Fruit fly (Drosophila melanogaster) whole organism, embryonic: ENCODE results near the gene CG4020.

Experiments used
- CG10462 ChIP-seq: fragments of 200-800 bp; sonication (Bioruptor generic); optimal IDR thresholded peaks from 2 replicates; lab custom pipeline; 2016; ENCODE audit warnings: missing biosample characterization, missing genetic modification characterization
- CG10565 ChIP-seq: fragments of 200-800 bp; sonication (Bioruptor generic); optimal IDR thresholded peaks from 3 replicates; lab custom pipeline; 2016; ENCODE audit warnings: missing biosample characterization, mild to moderate bottlenecking, missing genetic modification characterization
- CG10654 ChIP-seq: fragments of 200-800 bp; sonication (Bioruptor generic); optimal IDR thresholded peaks from 2 replicates; lab custom pipeline; 2016; ENCODE audit warnings: missing biosample characterization, missing genetic modification characterization
- CG8924 ChIP-seq: fragments of 200-800 bp; optimal IDR thresholded peaks from 3 replicates; lab custom pipeline; 2019; ENCODE audit warnings: missing biosample characterization, mild to moderate bottlenecking, missing genetic modification characterization, moderate library complexity
- CG9437 ChIP-seq: fragments of 200-800 bp; sonication (Bioruptor generic); optimal IDR thresholded peaks from 2 replicates; lab custom pipeline; 2018; ENCODE audit warnings: missing biosample characterization, mild to moderate bottlenecking, missing genetic modification characterization
- Doc2 ChIP-seq: fragments of 200-800 bp; sonication (Bioruptor generic); IDR thresholded peaks from 2 replicates; pipeline ENCODE4 v1.3.6; 2022; ENCODE audit warnings: missing biosample characterization, missing genetic modification characterization
- Lpt ChIP-seq: fragments of >200 bp; optimal IDR thresholded peaks from 2 replicates; lab custom pipeline; 2018; ENCODE audit warnings: missing biosample characterization, missing genetic modification characterization
- abd-A ChIP-seq: fragments of 200-800 bp; sonication (Bioruptor generic); optimal IDR thresholded peaks from 3 replicates; lab custom pipeline; 2019; ENCODE audit warnings: missing biosample characterization, mild to moderate bottlenecking, missing genetic modification characterization, moderate library complexity
- chm ChIP-seq: fragments of 200-800 bp; sonication (Bioruptor generic); IDR thresholded peaks from 2 replicates; pipeline ENCODE4 v1.3.6; 2022; ENCODE audit warnings: missing biosample characterization, missing genetic modification characterization
- cwo ChIP-seq: fragments of 200-800 bp; sonication (Bioruptor generic); optimal IDR thresholded peaks from 3 replicates; lab custom pipeline; 2017; ENCODE audit warnings: missing biosample characterization, missing genetic modification characterization, mild to moderate bottlenecking, moderate library complexity, missing genetic modification reagents
- gt ChIP-seq: fragments of 200-800 bp; sonication (Bioruptor generic); IDR thresholded peaks from 2 replicates; pipeline ENCODE4 v1.3.6; 2022; ENCODE audit warnings: missing biosample characterization, missing genetic modification characterization
- ham ChIP-seq: fragments of 200-800 bp; sonication (Bioruptor generic); IDR thresholded peaks from 2 replicates; pipeline ENCODE4 v1.3.6; 2022; ENCODE audit warnings: missing biosample characterization, missing genetic modification characterization
- jigr1 ChIP-seq: fragments of 200-800 bp; sonication (Bioruptor generic); IDR thresholded peaks from 3 replicates; pipeline ENCODE4 v1.3.6; 2022; ENCODE audit warnings: missing biosample characterization, missing genetic modification characterization
- lola ChIP-seq, 3 experiments: fragments of >200 bp in 2 of 3; fragments of 200-800 bp in 1 of 3; sonication (Bioruptor generic) in 1 of 3; optimal IDR thresholded peaks; 2 replicates each; lab custom pipeline; 2017 to 2019; ENCODE audit warnings: missing biosample characterization in 3 of 3, missing genetic modification characterization in 3 of 3, mild to moderate bottlenecking in 1 of 3, moderate library complexity in 1 of 3

DNA sequence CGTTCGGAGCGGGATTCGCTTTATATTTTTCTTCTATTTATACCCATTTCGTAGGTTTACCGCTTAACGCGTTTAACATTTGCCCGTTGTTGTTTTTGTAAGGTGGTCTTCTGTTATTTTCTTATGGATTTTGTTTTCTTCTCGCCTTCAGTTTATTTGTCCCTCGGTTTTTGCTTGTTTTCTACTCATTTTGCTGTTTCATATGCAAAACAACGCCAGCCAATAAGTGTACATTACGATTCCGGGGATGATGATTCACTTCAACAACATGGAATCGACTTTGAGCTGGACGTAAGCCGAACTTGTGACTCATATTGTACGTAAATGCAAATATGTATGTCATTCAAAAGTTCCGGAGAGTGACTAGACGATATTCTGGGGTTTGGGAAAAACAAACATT is 13.0 kb upstream of the CG4020 start:
- TF ChIP-seq Doc2 = no peak
- no peak for TF ChIP-seq Lpt (GFP tag; lab: Kevin White, UChicago)
- TF ChIP-seq CG10462 = no peak
- no peak for TF ChIP-seq gt (GFP tag; lab: Robert Waterston, UW)
- TF ChIP-seq lola (GFP tag; optimal IDR thresholded peaks at IDR 0.05; lab: Kevin White, UChicago) = no peak
- no peak for TF ChIP-seq jigr1 (GFP tag; lab: Robert Waterston, UW)
- TF ChIP-seq CG8924 = no peak
- TF ChIP-seq CG10565 (GFP tag; lab: Kevin White, UChicago) = no peak
- TF ChIP-seq CG10654 (GFP tag; lab: Kevin White, UChicago) = no peak
- no peak for TF ChIP-seq CG9437
- TF ChIP-seq chm (GFP tag; lab: Robert Waterston, UW) = no peak
- TF ChIP-seq cwo = no peak
- no peak for TF ChIP-seq ham (GFP tag; lab: Robert Waterston, UW)
- no peak for TF ChIP-seq abd-A (tag; lab: Kevin White, UChicago)
